Fruit fly (Drosophila melanogaster) Kc167 (cell line): ENCODE data around the gene CG13083.

Source experiments
- Myc ChIP-seq: fragments of >200 bp; optimal IDR thresholded peaks from 2 replicates; lab custom pipeline; 2017; ENCODE audit warnings: missing external identifiers
- Sin3A ChIP-seq: fragments of >200 bp; optimal IDR thresholded peaks from 2 replicates; lab custom pipeline; 2018; ENCODE audit warnings: missing external identifiers
- h ChIP-seq: fragments of >200 bp; optimal IDR thresholded peaks from 3 replicates; lab custom pipeline; 2018; ENCODE audit warnings: missing external identifiers
- insv ChIP-seq: fragments of >200 bp; optimal IDR thresholded peaks from 3 replicates; lab custom pipeline; 2018; ENCODE audit warnings: missing external identifiers
- psq ChIP-seq: fragments of >200 bp; optimal IDR thresholded peaks from 2 replicates; lab custom pipeline; 2017; ENCODE audit warnings: missing external identifiers
- ttk ChIP-seq: sonication (Bioruptor generic); optimal IDR thresholded peaks from 2 replicates; lab custom pipeline; 2017; ENCODE audit warnings: missing external identifiers

Gene CG13083

dm6 chr2L:19454070-19454751, 33.1 kb upstream of the CG13083 start, which contains the start of gene CG10026:
Gene CG10026 (plus strand): TSS chr2L:19454256.
- no peak for TF ChIP-seq h (lab: Kevin White, UChicago)
- no peak for TF ChIP-seq Sin3A (lab: Kevin White, UChicago)
- no peak for TF ChIP-seq insv
- no peak for TF ChIP-seq Myc (lab: Kevin White, UChicago)
- no peak for TF ChIP-seq ttk (lab: Kevin White, UChicago)
- TF ChIP-seq psq (lab: Kevin White, UChicago), result no peak

dm6 chr2L:19455209-19455608, 32.1 kb upstream of the CG13083 start:
- TF ChIP-seq ttk (lab: Kevin White, UChicago), result no peak
- no peak for TF ChIP-seq psq (lab: Kevin White, UChicago)
- TF ChIP-seq Myc (lab: Kevin White, UChicago), result no peak
- TF ChIP-seq h (lab: Kevin White, UChicago), result no peak
- no peak for TF ChIP-seq insv
- no peak for TF ChIP-seq Sin3A (lab: Kevin White, UChicago)

- no peak for TF ChIP-seq insv
- TF ChIP-seq psq (lab: Kevin White, UChicago), result no peak
Measured at dm6 chr2L:19455723-19456122, 31.6 kb upstream of the CG13083 start.

dm6 chr2L:19457890-19458580, 29.3 kb upstream of the CG13083 start:
- TF ChIP-seq psq (lab: Kevin White, UChicago) (no peak), Sin3A (lab: Kevin White, UChicago) (no peak), Myc (lab: Kevin White, UChicago) (no peak), ttk (lab: Kevin White, UChicago) (no peak)

- TF ChIP-seq Myc (lab: Kevin White, UChicago), result no peak
- no peak for TF ChIP-seq ttk (lab: Kevin White, UChicago)
- TF ChIP-seq Sin3A (lab: Kevin White, UChicago), result no peak
- no peak for TF ChIP-seq insv
- no peak for TF ChIP-seq h (lab: Kevin White, UChicago)
- TF ChIP-seq psq (lab: Kevin White, UChicago), result no peak
Measured at dm6 chr2L:19459404-19459803, 27.9 kb upstream of the CG13083 start.

dm6 chr2L:19462898-19463297, 24.4 kb upstream of the CG13083 start:
- no peak for TF ChIP-seq psq (lab: Kevin White, UChicago)
- no peak for TF ChIP-seq insv
- no peak for TF ChIP-seq ttk (lab: Kevin White, UChicago)
- no peak for TF ChIP-seq h (lab: Kevin White, UChicago)

dm6 chr2L:19463405-19463804, 23.9 kb upstream of the CG13083 start:
- TF ChIP-seq insv (no peak), ttk (lab: Kevin White, UChicago) (no peak), Myc (lab: Kevin White, UChicago) (no peak), psq (lab: Kevin White, UChicago) (no peak), h (lab: Kevin White, UChicago) (no peak), Sin3A (lab: Kevin White, UChicago) (no peak)

dm6 chr2L:19463824-19464317, 23.4 kb upstream of the CG13083 start, which contains the start of gene tj:
Gene tj (plus strand): TSS chr2L:19464267.
- TF ChIP-seq insv (no peak), ttk (lab: Kevin White, UChicago) (no peak), psq (lab: Kevin White, UChicago) (no peak), Myc (lab: Kevin White, UChicago) (no peak), Sin3A (lab: Kevin White, UChicago) (no peak), h (lab: Kevin White, UChicago) (no peak)

dm6 chr2L:19469090-19469489, 18.2 kb upstream of the CG13083 start:
- TF ChIP-seq Myc (lab: Kevin White, UChicago) (no peak), h (lab: Kevin White, UChicago) (no peak), ttk (lab: Kevin White, UChicago) (no peak), psq (lab: Kevin White, UChicago) (no peak)

- TF ChIP-seq insv (no peak), ttk (lab: Kevin White, UChicago) (no peak), Myc (lab: Kevin White, UChicago) (no peak), Sin3A (lab: Kevin White, UChicago) (no peak), psq (lab: Kevin White, UChicago) (no peak), h (lab: Kevin White, UChicago) (no peak)
Measured at dm6 chr2L:19469751-19470150, 17.5 kb upstream of the CG13083 start.

- TF ChIP-seq psq (lab: Kevin White, UChicago), result no peak
- no peak for TF ChIP-seq Sin3A (lab: Kevin White, UChicago)
- no peak for TF ChIP-seq ttk (lab: Kevin White, UChicago)
- TF ChIP-seq Myc (lab: Kevin White, UChicago), result no peak
- TF ChIP-seq h (lab: Kevin White, UChicago), result no peak
- TF ChIP-seq insv, result no peak
Measured at dm6 chr2L:19472256-19472655, 15.0 kb upstream of the CG13083 start.

dm6 chr2L:19473397-19474009, 13.8 kb upstream of the CG13083 start:
- TF ChIP-seq Myc (lab: Kevin White, UChicago) (no peak), insv (no peak), ttk (lab: Kevin White, UChicago) (no peak)
